Worm (Caenorhabditis elegans) whole organism, L4/young adult: ENCODE results near the gene rbm-25.

Experiments used
- W03F9.2 ChIP-seq: fragments of 150-350 bp; optimal IDR thresholded peaks from 2 replicates; lab custom pipeline; 2014; ENCODE audit warnings: missing biosample characterization, missing genetic modification characterization
- dao-5 ChIP-seq: sonication (generic microtip); optimal IDR thresholded peaks from 2 replicates; lab custom pipeline; 2016; ENCODE audit warnings: missing genotype, missing genetic modification characterization, moderate library complexity, missing compliant biosample characterization
- him-1 ChIP-seq: sonication (generic microtip); optimal IDR thresholded peaks from 2 replicates; lab custom pipeline; 2016; ENCODE audit warnings: missing genotype, missing genetic modification reagents, missing genetic modification characterization, missing compliant biosample characterization

DNA sequence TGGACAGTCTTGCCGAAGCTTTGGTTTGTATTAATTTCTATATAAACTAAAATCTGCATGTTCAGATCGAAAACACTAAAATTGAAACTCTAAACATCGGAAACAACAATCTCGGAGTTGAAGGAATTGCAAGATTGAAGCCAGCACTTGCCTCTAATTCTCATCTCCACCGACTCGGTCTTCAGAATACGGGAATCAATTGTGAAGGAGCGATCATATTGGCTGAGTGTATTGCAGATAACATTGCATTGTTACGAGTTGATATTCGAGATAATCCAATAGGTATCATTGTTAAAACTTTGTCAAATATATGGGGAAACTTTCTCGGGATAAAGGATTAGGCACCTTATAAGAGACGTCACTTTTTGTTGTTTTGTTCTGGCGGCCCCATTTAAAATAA lies 27.7 kb upstream of the rbm-25 start:
- TF ChIP-seq W03F9.2 (tag; lab: Kevin White, UChicago) = no peak
- TF ChIP-seq him-1 = no peak
- no peak for TF ChIP-seq dao-5 (tag; lab: Kevin White, UChicago)
